Worm (Caenorhabditis elegans): Measurements from ENCODE around the gene T01H3.3.

T01H3.3 gene

DNA sequence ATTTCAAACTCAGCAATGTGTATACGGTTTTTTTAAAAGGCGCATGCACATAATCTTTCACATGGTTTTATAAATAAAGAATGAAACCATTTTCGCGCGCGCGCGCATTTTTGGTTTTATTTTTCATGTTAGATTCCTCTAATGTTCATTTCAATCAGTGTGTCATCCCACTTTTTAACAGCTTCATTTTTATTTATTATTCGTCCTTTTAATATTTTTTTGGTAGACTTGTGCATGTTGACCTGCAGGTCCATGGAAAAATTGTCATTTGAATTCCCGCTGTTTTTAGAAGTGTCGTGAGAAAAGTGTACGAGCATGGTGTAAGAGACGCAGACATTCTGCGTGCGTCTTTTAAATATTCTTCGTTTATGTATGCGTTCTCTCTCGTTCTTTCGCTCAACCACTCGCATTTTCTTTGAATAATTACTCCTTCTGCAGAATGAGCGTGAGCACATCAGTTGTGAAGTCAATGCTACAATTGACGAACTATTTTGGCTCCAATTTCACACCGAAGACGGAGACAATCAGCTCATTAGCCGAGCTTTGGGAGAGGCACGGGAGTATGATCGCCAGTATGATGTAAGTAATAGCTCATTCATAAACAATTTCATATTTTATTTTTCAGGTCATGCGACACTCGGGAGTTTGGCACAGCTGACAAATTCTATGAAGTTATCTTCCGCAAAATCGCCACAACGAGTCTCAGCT lies 13.3 kb downstream of the T01H3.3 start, which contains the start of gene lin-5:
TSS of gene lin-5 (plus strand) at position 354 of the 708 bp plus-strand sequence.
- TF ChIP-seq elt-3 (tag; optimal IDR thresholded peaks at IDR 0.05): no peak
- no peak for TF ChIP-seq ceh-8 (GFP tag; optimal IDR thresholded peaks at IDR 0.05)
- TF ChIP-seq fkh-8 (tag; optimal IDR thresholded peaks at IDR 0.05): peak; percentile 74
- TF ChIP-seq nhr-47 (tag; optimal IDR thresholded peaks at IDR 0.05): peak; percentile 46
- TF ChIP-seq snpc-4 (tag; optimal IDR thresholded peaks at IDR 0.05): no peak
- TF ChIP-seq alr-1 (tag; optimal IDR thresholded peaks at IDR 0.05; ENCODE audit: borderline replicate concordance): peak; percentile 16
- peak; percentile 14 for TF ChIP-seq egl-13 (tag; optimal IDR thresholded peaks at IDR 0.05)
- no peak for TF ChIP-seq lin-39 (tag; optimal IDR thresholded peaks at IDR 0.05)
- peak; percentile 69 for TF ChIP-seq unc-86 (tag; optimal IDR thresholded peaks at IDR 0.05)
- TF ChIP-seq lin-35 (GFP tag; optimal IDR thresholded peaks at IDR 0.05): peak; percentile 93 to 94
- TF ChIP-seq isw-1 (GFP tag; IDR thresholded peaks at IDR 0.05): no peak
- TF ChIP-seq efl-1 (optimal IDR thresholded peaks at IDR 0.05): peak; percentile 5 to 89
- peak; percentile 87 to 97 for TF ChIP-seq efl-1 (GFP tag; optimal IDR thresholded peaks at IDR 0.05 in 1 of 2)
- TF ChIP-seq egl-27 (tag; optimal IDR thresholded peaks at IDR 0.05): no peak
- peak; percentile 58 for TF ChIP-seq nhr-71 (tag; optimal IDR thresholded peaks at IDR 0.05)
- peak in 2 of 3 experiments; percentile 29 to 76 for TF ChIP-seq ceh-82 (tag; optimal IDR thresholded peaks at IDR 0.05)
- TF ChIP-seq fos-1 (tag; optimal IDR thresholded peaks at IDR 0.05): no peak
- TF ChIP-seq xbp-1 (tag; optimal IDR thresholded peaks at IDR 0.05): peak; percentile 15
- TF ChIP-seq lin-15B (tag; optimal IDR thresholded peaks at IDR 0.05): peak; percentile 43
- no peak for TF ChIP-seq nhr-76 (tag; optimal IDR thresholded peaks at IDR 0.05)
- TF ChIP-seq mdl-1 (tag; optimal IDR thresholded peaks at IDR 0.05): peak in 1 of 2 experiments; percentile 20
- 0 out of 2 replicates have a peak, but pooled peaks have one; percentile 3 for TF ChIP-seq nhr-19 (GFP tag; conservative IDR thresholded peaks at IDR 0.05)
- peak; percentile 44 for TF ChIP-seq blmp-1 (tag; optimal IDR thresholded peaks at IDR 0.05)
- peak; percentile 23 for TF ChIP-seq nhr-20 (tag; optimal IDR thresholded peaks at IDR 0.05)
- no peak for TF ChIP-seq mef-2 (tag; optimal IDR thresholded peaks at IDR 0.05)
- TF ChIP-seq swsn-7 (tag; optimal IDR thresholded peaks at IDR 0.05): peak; percentile 50
- TF ChIP-seq dpl-1 (GFP tag; optimal IDR thresholded peaks at IDR 0.05): peak; percentile 83 to 91 (median 86)
- peak; percentile 51 for TF ChIP-seq snu-23 (GFP tag; optimal IDR thresholded peaks at IDR 0.05)
- TF ChIP-seq irx-1 (tag; optimal IDR thresholded peaks at IDR 0.05): no peak
- TF ChIP-seq lin-14 (GFP tag; optimal IDR thresholded peaks at IDR 0.05): peak; percentile 76
- peak; percentile 65 for TF ChIP-seq F16B12.6 (tag; optimal IDR thresholded peaks at IDR 0.05)
- TF ChIP-seq mep-1 (tag; optimal IDR thresholded peaks at IDR 0.05): peak; percentile 75
- TF ChIP-seq nhr-77 (tag; optimal IDR thresholded peaks at IDR 0.05): peak; percentile 7
- peak; percentile 66 to 79 for TF ChIP-seq lsy-2 (tag; optimal IDR thresholded peaks at IDR 0.05)

- TF ChIP-seq snpc-4 (tag; optimal IDR thresholded peaks at IDR 0.05) (no peak), alr-1 (tag; optimal IDR thresholded peaks at IDR 0.05; ENCODE audit: borderline replicate concordance) (no peak), ces-1 (GFP tag; optimal IDR thresholded peaks at IDR 0.05) (no peak), efl-1 (optimal IDR thresholded peaks at IDR 0.05) (no peak), efl-1 (GFP tag; optimal IDR thresholded peaks at IDR 0.05 in 1 of 2) (peak in 1 of 2 experiments; percentile 83)
These were observed 15.6 kb downstream of the T01H3.3 start, which contains the start of gene sds-22 for ce11 chrII:7858101-7858500. sds-22 (plus strand) TSS chrII:7858401.

- TF ChIP-seq egl-27 (tag; optimal IDR thresholded peaks at IDR 0.05): no peak
- TF ChIP-seq ceh-82 (tag; optimal IDR thresholded peaks at IDR 0.05): peak in 2 of 3 experiments; percentile 20 to 33
- TF ChIP-seq snu-23 (GFP tag; optimal IDR thresholded peaks at IDR 0.05): peak; percentile 72
- peak; percentile 40 for TF ChIP-seq isw-1 (GFP tag; IDR thresholded peaks at IDR 0.05)
- TF ChIP-seq pag-3 (tag; optimal IDR thresholded peaks at IDR 0.05; ENCODE audit: borderline replicate concordance, insufficient read depth): no peak
- peak; percentile 77 for TF ChIP-seq nhr-71 (tag; optimal IDR thresholded peaks at IDR 0.05)
- peak; percentile 49 for TF ChIP-seq rnt-1 (tag; optimal IDR thresholded peaks at IDR 0.05)
- peak; percentile 11 for TF ChIP-seq unc-86 (tag; optimal IDR thresholded peaks at IDR 0.05)
- TF ChIP-seq efl-3 (GFP tag; optimal IDR thresholded peaks at IDR 0.05): no peak
- no peak for TF ChIP-seq pqm-1 (tag; optimal IDR thresholded peaks at IDR 0.05)
- peak; percentile 8 for TF ChIP-seq irx-1 (tag; optimal IDR thresholded peaks at IDR 0.05)
- no peak for TF ChIP-seq unc-98 (GFP tag; IDR thresholded peaks at IDR 0.05)
- 0 out of 2 replicates have a peak, but pooled peaks have one; percentile 14 for TF ChIP-seq nhr-19 (GFP tag; conservative IDR thresholded peaks at IDR 0.05)
- peak; percentile 55 for TF ChIP-seq lir-3 (tag; optimal IDR thresholded peaks at IDR 0.05; ENCODE audit: poor library complexity)
- TF ChIP-seq C16A3.4 (tag; optimal IDR thresholded peaks at IDR 0.05): peak; percentile 66
- TF ChIP-seq ceh-88 (GFP tag; IDR thresholded peaks at IDR 0.05): peak; percentile 48; the same call in 1 of the 2 replicates
- peak; percentile 56 for TF ChIP-seq xbp-1 (tag; optimal IDR thresholded peaks at IDR 0.05)
- peak; percentile 46 for TF ChIP-seq tbx-2 (tag; optimal IDR thresholded peaks at IDR 0.05)
- TF ChIP-seq C34B4.2 (tag; optimal IDR thresholded peaks at IDR 0.05): no peak
- TF ChIP-seq nhr-90 (tag; optimal IDR thresholded peaks at IDR 0.05; ENCODE audit: poor library complexity): peak; percentile 65
These were observed 16.1 kb downstream of the T01H3.3 start, which contains the start of the genes cec-3 and T09A5.15 for ce11 chrII:7857485-7858010. cec-3 (minus strand) TSS chrII:7857600. T09A5.15 (plus strand) TSS chrII:7857960.

Data from whole organism, L1 larva.